Worm (Caenorhabditis elegans) whole organism, L4/young adult: ENCODE data around the gene vab-23.

Experiments
- W03F9.2 ChIP-seq: fragments of 150-350 bp; optimal IDR thresholded peaks from 2 replicates; lab custom pipeline; 2014; ENCODE audit warnings: missing biosample characterization, missing genetic modification characterization
- him-1 ChIP-seq: sonication (generic microtip); optimal IDR thresholded peaks from 2 replicates; lab custom pipeline; 2016; ENCODE audit warnings: missing genotype, missing genetic modification reagents, missing genetic modification characterization, missing compliant biosample characterization

DNA sequence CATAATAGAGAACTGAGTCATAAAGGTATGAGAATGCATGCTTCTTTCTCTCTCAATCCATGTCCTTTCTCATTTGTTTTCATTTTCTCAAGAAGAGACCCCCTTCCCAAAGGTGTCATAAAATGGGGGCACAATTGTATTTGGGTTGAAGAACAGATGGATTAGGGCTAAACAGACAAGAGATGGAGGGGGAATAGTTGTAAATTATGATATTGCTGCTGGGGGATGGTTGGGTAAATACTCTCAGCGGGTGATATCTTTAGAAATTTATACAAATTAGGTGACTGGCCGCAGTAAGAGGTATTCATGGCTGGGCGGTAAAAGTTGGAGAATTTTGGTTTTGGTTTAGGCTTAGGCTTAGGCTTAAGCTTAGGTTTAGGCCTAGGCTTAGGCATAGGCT, 4.0 kb upstream of the vab-23 start:
- no peak for TF ChIP-seq him-1 (tag; lab: Kevin White, UChicago)
- no peak for TF ChIP-seq W03F9.2 (tag; lab: Kevin White, UChicago)
